Worm (Caenorhabditis elegans): Measurements from ENCODE around the gene taf-8.

Gene taf-8

ce11 chrII:9706207-9706606 is 37.1 kb downstream of the taf-8 start, which contains the start of gene Y53C12A.3:
Y53C12A.3 (minus strand) TSS chrII:9706240.
- TF ChIP-seq elt-3 (tag; optimal IDR thresholded peaks at IDR 0.05) (no peak), sem-4 (tag; optimal IDR thresholded peaks at IDR 0.05) (no peak), lsy-2 (tag; optimal IDR thresholded peaks at IDR 0.05) (peak in 1 of 2 experiments; percentile 74), C34F6.9 (tag; optimal IDR thresholded peaks at IDR 0.05) (peak; percentile 40), ceh-16 (tag; optimal IDR thresholded peaks at IDR 0.05) (no peak), sma-3 (GFP tag; optimal IDR thresholded peaks at IDR 0.05) (peak; percentile 7), crh-2 (tag; optimal IDR thresholded peaks at IDR 0.05) (peak; percentile 39), mdl-1 (tag; optimal IDR thresholded peaks at IDR 0.05) (no peak), aly-2 (tag; optimal IDR thresholded peaks at IDR 0.05) (no peak), lin-13 (GFP tag; optimal IDR thresholded peaks at IDR 0.05) (peak; percentile 34), nhr-129 (tag; optimal IDR thresholded peaks at IDR 0.05) (peak; percentile 7), unc-55 (GFP tag; optimal IDR thresholded peaks at IDR 0.05) (peak; percentile 79), gmeb-1 (tag; optimal IDR thresholded peaks at IDR 0.05) (peak; percentile 91), unc-62 (GFP tag; optimal IDR thresholded peaks at IDR 0.05) (no peak), blmp-1 (tag; optimal IDR thresholded peaks at IDR 0.05; ENCODE audit: insufficient read depth) (peak; percentile 24), fos-1 (tag; optimal IDR thresholded peaks at IDR 0.05) (peak; percentile 17), nhr-12 (tag; optimal IDR thresholded peaks at IDR 0.05) (no peak)

- TF ChIP-seq unc-62 (GFP tag; optimal IDR thresholded peaks at IDR 0.05) (no peak), sma-9 (GFP tag; optimal IDR thresholded peaks at IDR 0.05) (peak; percentile 51), sma-9 (tag; optimal IDR thresholded peaks at IDR 0.05) (no peak)
Measured at ce11 chrII:9708835-9709299, 39.7 kb downstream of the taf-8 start, which contains the start of gene glt-5. glt-5 (minus strand) TSS chrII:9708885.

- peak; percentile 31 for TF ChIP-seq nhr-25 (tag; optimal IDR thresholded peaks at IDR 0.05)
- TF ChIP-seq sma-9 (GFP tag; optimal IDR thresholded peaks at IDR 0.05) = peak; percentile 12
- TF ChIP-seq sma-9 (tag; optimal IDR thresholded peaks at IDR 0.05) = no peak
- no peak for TF ChIP-seq ztf-11 (tag; optimal IDR thresholded peaks at IDR 0.05)
Measured at ce11 chrII:9713083-9713482, 44.0 kb downstream of the taf-8 start.

- TF ChIP-seq Y55F3AM.14 (GFP tag; optimal IDR thresholded peaks at IDR 0.05) = no peak
- TF ChIP-seq F13H6.1 (tag; optimal IDR thresholded peaks at IDR 0.05) = peak; percentile 64
- peak; percentile 80 to 94 for TF ChIP-seq lsy-2 (tag; optimal IDR thresholded peaks at IDR 0.05)
- peak; percentile 84 for TF ChIP-seq C34F6.9 (tag; optimal IDR thresholded peaks at IDR 0.05)
- TF ChIP-seq crh-2 (tag; optimal IDR thresholded peaks at IDR 0.05) = peak; percentile 86
- peak; percentile 55 for TF ChIP-seq fos-1 (tag; optimal IDR thresholded peaks at IDR 0.05)
- no peak for TF ChIP-seq unc-62 (GFP tag; optimal IDR thresholded peaks at IDR 0.05)
- TF ChIP-seq mab-5 (tag; optimal IDR thresholded peaks at IDR 0.05) = peak; percentile 61
- TF ChIP-seq snpc-4 (tag; optimal IDR thresholded peaks at IDR 0.05) = peak; percentile 69
- no peak for TF ChIP-seq nhr-10 (tag; optimal IDR thresholded peaks at IDR 0.05)
- peak; percentile 48 for TF ChIP-seq egl-27 (tag; optimal IDR thresholded peaks at IDR 0.05)
- peak; percentile 82 for TF ChIP-seq lin-13 (GFP tag; optimal IDR thresholded peaks at IDR 0.05)
- peak; percentile 60 for TF ChIP-seq sem-4 (tag; optimal IDR thresholded peaks at IDR 0.05)
- no peak for TF ChIP-seq ceh-82 (tag; optimal IDR thresholded peaks at IDR 0.05)
- TF ChIP-seq dmd-4 (tag; optimal IDR thresholded peaks at IDR 0.05) = no peak
- TF ChIP-seq nhr-129 (tag; optimal IDR thresholded peaks at IDR 0.05) = peak; percentile 83
- no peak for TF ChIP-seq aly-2 (tag; optimal IDR thresholded peaks at IDR 0.05)
- TF ChIP-seq nhr-12 (tag; optimal IDR thresholded peaks at IDR 0.05) = no peak
- TF ChIP-seq nhr-25 (tag; optimal IDR thresholded peaks at IDR 0.05) = peak; percentile 80
- no peak for TF ChIP-seq lin-39 (tag; optimal IDR thresholded peaks at IDR 0.05)
- TF ChIP-seq nhr-11 (tag; optimal IDR thresholded peaks at IDR 0.05) = peak; percentile 62
- TF ChIP-seq ZK546.5 (tag; optimal IDR thresholded peaks at IDR 0.05) = no peak
- TF ChIP-seq elt-3 (tag; optimal IDR thresholded peaks at IDR 0.05) = no peak
- TF ChIP-seq blmp-1 (tag; optimal IDR thresholded peaks at IDR 0.05; ENCODE audit: insufficient read depth) = peak; percentile 43
- TF ChIP-seq nhr-6 (tag; optimal IDR thresholded peaks at IDR 0.05) = peak; percentile 20
- no peak for TF ChIP-seq ceh-16 (tag; optimal IDR thresholded peaks at IDR 0.05)
- no peak for TF ChIP-seq peb-1 (tag; optimal IDR thresholded peaks at IDR 0.05)
- no peak for TF ChIP-seq nhr-77 (tag; optimal IDR thresholded peaks at IDR 0.05)
- TF ChIP-seq skn-1 (tag; optimal IDR thresholded peaks at IDR 0.05) = no peak
- TF ChIP-seq ztf-11 (tag; optimal IDR thresholded peaks at IDR 0.05) = no peak
- TF ChIP-seq nhr-23 (tag; optimal IDR thresholded peaks at IDR 0.05) = no peak
- TF ChIP-seq sma-9 (GFP tag; optimal IDR thresholded peaks at IDR 0.05) = peak; percentile 79
- no peak for TF ChIP-seq sma-9 (tag; optimal IDR thresholded peaks at IDR 0.05)
- peak; percentile 91 for TF ChIP-seq unc-55 (GFP tag; optimal IDR thresholded peaks at IDR 0.05)
- peak; percentile 63 for TF ChIP-seq nhr-21 (tag; optimal IDR thresholded peaks at IDR 0.05)
- peak; percentile 65 for TF ChIP-seq lin-11 (tag; optimal IDR thresholded peaks at IDR 0.05)
- TF ChIP-seq sma-3 (GFP tag; optimal IDR thresholded peaks at IDR 0.05) = peak; percentile 86
- TF ChIP-seq R02D3.7 (tag; optimal IDR thresholded peaks at IDR 0.05) = peak; percentile 16
- TF ChIP-seq elt-1 (tag; optimal IDR thresholded peaks at IDR 0.05) = no peak
- TF ChIP-seq zag-1 (tag; optimal IDR thresholded peaks at IDR 0.05) = no peak
- no peak for TF ChIP-seq mbf-1 (tag; optimal IDR thresholded peaks at IDR 0.05)
- TF ChIP-seq ama-1 (optimal IDR thresholded peaks at IDR 0.05) = no peak
Measured at ce11 chrII:9716417-9717039, 47.4 kb downstream of the taf-8 start, which contains the start of gene wee-1.3. wee-1.3 (minus strand) TSS chrII:9716467.
